Fruit fly (Drosophila melanogaster) whole organism, embryonic: Measurements from ENCODE around the gene CG46397.

ENCODE experiments used
- Atf6 ChIP-seq: fragments of 200-800 bp; sonication (Bioruptor generic); IDR thresholded peaks from 2 replicates; pipeline ENCODE4 v1.3.6; 2022; ENCODE audit warnings: missing biosample characterization, missing genetic modification characterization
- CG11085 ChIP-seq: fragments of 200-800 bp; sonication (Bioruptor generic); IDR thresholded peaks from 2 replicates; pipeline ENCODE4 v1.3.6; 2022; ENCODE audit warnings: missing biosample characterization, missing genetic modification characterization
- CG11247 ChIP-seq: fragments of 200-800 bp; sonication (Bioruptor generic); IDR thresholded peaks from 2 replicates; pipeline ENCODE4 v1.3.6; 2022; ENCODE audit warnings: missing biosample characterization, missing genetic modification characterization
- CG12744 ChIP-seq: fragments of 200-800 bp; sonication (Bioruptor generic); optimal IDR thresholded peaks from 2 replicates; lab custom pipeline; 2016; ENCODE audit warnings: missing biosample characterization, missing genetic modification characterization
- CG12942 ChIP-seq: fragments of 200-800 bp; sonication (Bioruptor generic); optimal IDR thresholded peaks from 3 replicates; lab custom pipeline; 2016; ENCODE audit warnings: missing biosample characterization, missing genetic modification characterization
- CG15479 ChIP-seq: fragments of 200-800 bp; sonication (Bioruptor generic); optimal IDR thresholded peaks from 3 replicates; lab custom pipeline; 2019; ENCODE audit warnings: missing biosample characterization, mild to moderate bottlenecking, missing genetic modification characterization, moderate library complexity
- CG15601 ChIP-seq: fragments of 200-800 bp; sonication (Bioruptor generic); optimal IDR thresholded peaks from 3 replicates; lab custom pipeline; 2019; ENCODE audit warnings: missing biosample characterization, mild to moderate bottlenecking, missing genetic modification characterization, moderate library complexity
- CG1603 ChIP-seq: fragments of 200-800 bp; sonication (Bioruptor generic); optimal IDR thresholded peaks from 2 replicates; lab custom pipeline; 2019; ENCODE audit warnings: missing biosample characterization, mild to moderate bottlenecking, missing genetic modification characterization, moderate library complexity
- CG16813 ChIP-seq: fragments of 200-800 bp; sonication (Bioruptor generic); IDR thresholded peaks from 3 replicates; pipeline ENCODE4 v1.3.6; 2022; ENCODE audit warnings: missing biosample characterization, missing genetic modification characterization; ENCODE audit not compliant: partially characterized antibody
- CG18764 ChIP-seq: fragments of 200-800 bp; sonication (Bioruptor generic); optimal IDR thresholded peaks from 3 replicates; lab custom pipeline; 2016; ENCODE audit warnings: missing biosample characterization, missing genetic modification characterization
- CG3163 ChIP-seq: fragments of 200-800 bp; sonication (Bioruptor generic); optimal IDR thresholded peaks from 3 replicates; lab custom pipeline; 2016; ENCODE audit warnings: missing biosample characterization, missing genetic modification characterization
- CG6854 ChIP-seq: fragments of 200-800 bp; sonication (Bioruptor generic); optimal IDR thresholded peaks from 3 replicates; lab custom pipeline; 2017; ENCODE audit warnings: missing biosample characterization, mild to moderate bottlenecking, missing genetic modification characterization
- CG7928 ChIP-seq: fragments of 200-800 bp; sonication (Bioruptor generic); optimal IDR thresholded peaks from 2 replicates; lab custom pipeline; 2017; ENCODE audit warnings: missing biosample characterization, mild to moderate bottlenecking, missing genetic modification characterization
- Dbx ChIP-seq: fragments of 200-800 bp; sonication (Bioruptor generic); IDR thresholded peaks from 3 replicates; pipeline ENCODE4 v1.3.6; 2022; ENCODE audit warnings: missing biosample characterization, missing genetic modification characterization
- Dll ChIP-seq: fragments of 200-800 bp; sonication (Bioruptor generic); IDR thresholded peaks from 4 replicates; pipeline ENCODE4 v1.3.6; 2022; ENCODE audit warnings: missing biosample characterization, missing genetic modification characterization; ENCODE audit not compliant: partially characterized antibody
- Dref ChIP-seq: fragments of 200-800 bp; sonication (Bioruptor generic); IDR thresholded peaks from 2 replicates; pipeline ENCODE4 v1.3.6; 2022; ENCODE audit warnings: missing biosample characterization, missing genetic modification characterization
- Drgx ChIP-seq: fragments of 200-800 bp; sonication (Bioruptor generic); IDR thresholded peaks from 2 replicates; pipeline ENCODE4 v1.3.6; 2022; ENCODE audit warnings: missing biosample characterization, missing genetic modification characterization
- HHEX ChIP-seq: fragments of 200-800 bp; sonication (Bioruptor generic); optimal IDR thresholded peaks from 3 replicates; lab custom pipeline; 2017; ENCODE audit warnings: missing biosample characterization, mild to moderate bottlenecking, missing genetic modification characterization, missing genetic modification reagents
- Hr39 ChIP-seq: fragments of >200 bp; optimal IDR thresholded peaks from 2 replicates; lab custom pipeline; 2017
- MBD-R2 ChIP-seq: fragments of 200-800 bp; sonication (Bioruptor generic); IDR thresholded peaks from 2 replicates; pipeline ENCODE4 v1.3.6; 2022; ENCODE audit warnings: missing biosample characterization, missing genetic modification characterization
- Nf-YA ChIP-seq: fragments of 200-800 bp; sonication (Bioruptor generic); IDR thresholded peaks from 2 replicates; pipeline ENCODE4 v1.3.6; 2022; ENCODE audit warnings: missing biosample characterization, missing genetic modification characterization
- Nf-YB ChIP-seq: fragments of 200-800 bp; sonication (Bioruptor generic); optimal IDR thresholded peaks from 3 replicates; lab custom pipeline; 2019; ENCODE audit warnings: missing biosample characterization, mild to moderate bottlenecking, missing genetic modification characterization, moderate library complexity
- Nf-YC ChIP-seq: fragments of 200-800 bp; optimal IDR thresholded peaks from 3 replicates; lab custom pipeline; 2019; ENCODE audit warnings: missing biosample characterization, mild to moderate bottlenecking, missing genetic modification characterization, moderate library complexity
- Poxn ChIP-seq: fragments of 200-800 bp; sonication (Bioruptor generic); IDR thresholded peaks from 2 replicates; pipeline ENCODE4 v1.3.6; 2022; ENCODE audit warnings: missing biosample characterization, missing genetic modification characterization
- Scr ChIP-seq: fragments of 200-800 bp; sonication (Bioruptor generic); IDR thresholded peaks from 2 replicates; pipeline ENCODE4 v1.3.6; 2022; ENCODE audit warnings: missing biosample characterization, missing genetic modification characterization; ENCODE audit not compliant: partially characterized antibody
- Sry-δ ChIP-seq: fragments of 200-800 bp; sonication (Bioruptor generic); optimal IDR thresholded peaks from 2 replicates; lab custom pipeline; 2016; ENCODE audit warnings: missing biosample characterization, missing genetic modification characterization
- bowl ChIP-seq: fragments of 200-800 bp; sonication (Bioruptor generic); IDR thresholded peaks from 2 replicates; pipeline ENCODE4 v1.3.6; 2022; ENCODE audit warnings: missing biosample characterization, missing genetic modification characterization
- br ChIP-seq: fragments of >200 bp; optimal IDR thresholded peaks from 2 replicates; lab custom pipeline; 2017
- chn ChIP-seq: fragments of 200-800 bp; sonication (Bioruptor generic); optimal IDR thresholded peaks from 2 replicates; lab custom pipeline; 2016; ENCODE audit warnings: missing biosample characterization, missing genetic modification characterization
- crol ChIP-seq: fragments of 200-800 bp; sonication (Bioruptor generic); IDR thresholded peaks from 2 replicates; pipeline ENCODE4 v1.3.6; 2022; ENCODE audit warnings: missing biosample characterization, missing genetic modification characterization
- dan ChIP-seq: fragments of 200-800 bp; sonication (Bioruptor generic); IDR thresholded peaks from 2 replicates; pipeline ENCODE4 v1.3.6; 2022; ENCODE audit warnings: missing biosample characterization, missing genetic modification characterization
- ems ChIP-seq: fragments of 200-800 bp; sonication (Bioruptor generic); optimal IDR thresholded peaks from 3 replicates; lab custom pipeline; 2016; ENCODE audit warnings: missing biosample characterization, missing genetic modification characterization
- esg ChIP-seq: fragments of 200-800 bp; sonication (Bioruptor generic); conservative IDR thresholded peaks from 2 replicates; pipeline ENCODE4 v1.3.6; 2022; ENCODE audit warnings: missing biosample characterization, missing genetic modification characterization
- eve ChIP-seq, 2 experiments: fragments of >200 bp; optimal IDR thresholded peaks; 2 replicates each; lab custom pipeline; 2017; ENCODE audit warnings: missing biosample characterization in 2 of 2, missing genetic modification characterization in 2 of 2
- grau ChIP-seq: fragments of 200-800 bp; optimal IDR thresholded peaks from 3 replicates; lab custom pipeline; 2019; ENCODE audit warnings: missing biosample characterization, mild to moderate bottlenecking, missing genetic modification characterization, moderate library complexity
- gt ChIP-seq: fragments of 200-800 bp; sonication (Bioruptor generic); IDR thresholded peaks from 2 replicates; pipeline ENCODE4 v1.3.6; 2022; ENCODE audit warnings: missing biosample characterization, missing genetic modification characterization
- inv ChIP-seq: fragments of 200-800 bp; sonication (Bioruptor generic); IDR thresholded peaks from 2 replicates; pipeline ENCODE4 v1.3.6; 2022; ENCODE audit warnings: missing biosample characterization, missing genetic modification characterization; ENCODE audit not compliant: partially characterized antibody
- jumu ChIP-seq: fragments of 200-800 bp; sonication (Bioruptor generic); optimal IDR thresholded peaks from 3 replicates; lab custom pipeline; 2016; ENCODE audit warnings: missing biosample characterization, missing genetic modification characterization
- lov ChIP-seq, 2 experiments: fragments of 200-800 bp in 1 of 2; fragments of >200 bp in 1 of 2; sonication (Bioruptor generic) in 1 of 2; IDR thresholded peaks in 1 of 2; optimal IDR thresholded peaks in 1 of 2; 2 replicates in 1 of 2; 3 replicates in 1 of 2; pipeline versions ENCODE4 v1.3.6 to Lab custom; 2017 to 2022; ENCODE audit warnings: missing biosample characterization in 1 of 2, missing genetic modification characterization in 1 of 2
- mam ChIP-seq: fragments of 200-800 bp; sonication (Bioruptor generic); optimal IDR thresholded peaks from 3 replicates; lab custom pipeline; 2016; ENCODE audit warnings: missing biosample characterization, missing genetic modification characterization
- mirr ChIP-seq: fragments of 200-800 bp; sonication (Bioruptor generic); optimal IDR thresholded peaks from 3 replicates; lab custom pipeline; 2018; ENCODE audit warnings: missing biosample characterization, mild to moderate bottlenecking, missing genetic modification characterization
- nerfin-1 ChIP-seq: fragments of 200-800 bp; sonication (Bioruptor generic); optimal IDR thresholded peaks from 3 replicates; lab custom pipeline; 2019; ENCODE audit warnings: missing biosample characterization, mild to moderate bottlenecking, missing genetic modification characterization, moderate library complexity
- peb ChIP-seq: fragments of 200-800 bp; sonication (Bioruptor generic); IDR thresholded peaks from 2 replicates; pipeline ENCODE4 v1.3.6; 2022; ENCODE audit warnings: missing biosample characterization, missing genetic modification characterization
- sima ChIP-seq: fragments of 200-800 bp; sonication (Bioruptor generic); optimal IDR thresholded peaks from 2 replicates; lab custom pipeline; 2016; ENCODE audit warnings: missing biosample characterization, missing genetic modification characterization
- stwl ChIP-seq: fragments of 200-800 bp; sonication (Bioruptor generic); optimal IDR thresholded peaks from 3 replicates; lab custom pipeline; 2018; ENCODE audit warnings: missing biosample characterization, mild to moderate bottlenecking, missing genetic modification characterization, moderate library complexity
- tap ChIP-seq: fragments of 200-800 bp; optimal IDR thresholded peaks from 3 replicates; lab custom pipeline; 2019; ENCODE audit warnings: missing biosample characterization, mild to moderate bottlenecking, missing genetic modification characterization, moderate library complexity
- tup ChIP-seq: fragments of 200-800 bp; sonication (Bioruptor generic); optimal IDR thresholded peaks from 2 replicates; lab custom pipeline; 2016; ENCODE audit warnings: missing biosample characterization, mild to moderate bottlenecking, missing genetic modification characterization, moderate library complexity
- usp ChIP-seq: fragments of >200 bp; optimal IDR thresholded peaks from 2 replicates; lab custom pipeline; 2017; ENCODE audit warnings: missing biosample characterization, missing genetic modification characterization
- wor ChIP-seq: fragments of 200-800 bp; sonication (Bioruptor generic); IDR thresholded peaks from 2 replicates; pipeline ENCODE4 v1.3.6; 2022; ENCODE audit warnings: missing biosample characterization, missing genetic modification characterization

Gene CG46397

dm6 chr2L:8958046-8958497 is 11.0 kb downstream of the CG46397 start (continued):
- TF ChIP-seq CG1603 (tag; lab: Kevin White, UChicago) (peak; percentile 87), wor (GFP tag; lab: Robert Waterston, UW) (peak; percentile 95), Sry-δ (GFP tag; lab: Kevin White, UChicago) (peak; percentile 54), mirr (peak; percentile 69), HHEX (GFP tag; lab: Kevin White, UChicago) (peak; percentile 86), usp (no peak), stwl (tag; lab: Kevin White, UChicago) (peak; percentile 83), mam (peak; percentile 96), bowl (peak; percentile 97), grau (tag; lab: Kevin White, UChicago) (peak; percentile 92), Poxn (GFP tag; lab: Robert Waterston, UW) (peak; percentile 73), chn (GFP tag; lab: Kevin White, UChicago) (peak; percentile 93), CG7928 (peak; percentile 41), MBD-R2 (peak; percentile 95), Nf-YC (peak; percentile 71), CG18764 (GFP tag; lab: Kevin White, UChicago) (peak; percentile 88), Drgx (GFP tag; lab: Robert Waterston, UW) (peak; percentile 97), gt (GFP tag; lab: Robert Waterston, UW) (peak; percentile 87), CG6854 (GFP tag; lab: Kevin White, UChicago) (peak; percentile 83), ems (GFP tag; lab: Kevin White, UChicago) (peak; percentile 90), Dref (no peak), Scr (no peak), inv (GFP tag; lab: Robert Waterston, UW) (no peak), CG15601 (peak; percentile 97), CG11085 (GFP tag; lab: Robert Waterston, UW) (peak; percentile 93), crol (GFP tag; lab: Robert Waterston, UW) (peak; percentile 85), jumu (GFP tag; lab: Kevin White, UChicago) (peak; percentile 96), CG15479 (peak; percentile 3), dan (GFP tag; lab: Robert Waterston, UW) (no peak), Nf-YB (GFP tag; lab: Kevin White, UChicago) (peak; percentile 79), CG12744 (peak; percentile 95), esg (peak; percentile 97), Atf6 (GFP tag; lab: Robert Waterston, UW) (peak; percentile 98), peb (peak; percentile 97), Nf-YA (GFP tag; lab: Robert Waterston, UW) (peak; percentile 98), br (no peak), Dbx (peak; percentile 98), tup (GFP tag; lab: Kevin White, UChicago) (peak; percentile 76), lov (optimal IDR thresholded peaks at IDR 0.05; lab: Kevin White, UChicago) (no peak), lov (GFP tag; IDR thresholded peaks at IDR 0.05; lab: Robert Waterston, UW) (peak; percentile 97; the same call in 2 of the 3 replicates), tap (tag; lab: Kevin White, UChicago) (peak; percentile 87), nerfin-1 (tag; lab: Kevin White, UChicago) (peak; percentile 86), CG3163 (GFP tag; lab: Kevin White, UChicago) (peak; percentile 99), CG11247 (GFP tag; lab: Robert Waterston, UW) (peak; percentile 94), Hr39 (no peak), CG12942 (GFP tag; lab: Kevin White, UChicago) (peak; percentile 95), eve (GFP tag; optimal IDR thresholded peaks at IDR 0.05; lab: Kevin White, UChicago) (peak in 1 of 2 experiments; percentile 93), CG16813 (no peak), Dll (GFP tag; lab: Robert Waterston, UW) (0 out of 4 replicates have a peak, but pooled peaks have one; percentile 19), sima (GFP tag; lab: Kevin White, UChicago) (peak; percentile 83)
